Worm (Caenorhabditis elegans) whole organism, midembryonic: ENCODE measurements around the gene nlp-29.

Source experiments
- T22C8.4 ChIP-seq: fragments of 200-800 bp; sonication (Bioruptor generic); IDR thresholded peaks from 2 replicates; pipeline ENCODE4 v1.3.6; 2022; ENCODE audit warnings: missing genetic modification characterization, missing compliant biosample characterization
- cog-1 ChIP-seq: sonication (generic microtip); optimal IDR thresholded peaks from 2 replicates; lab custom pipeline; 2016; ENCODE audit warnings: missing genetic modification characterization, missing compliant biosample characterization
- flt-1 ChIP-seq: fragments of 200-800 bp; sonication (Bioruptor generic); IDR thresholded peaks from 2 replicates; pipeline ENCODE4 v1.3.6; 2022; ENCODE audit warnings: missing genetic modification characterization, missing compliant biosample characterization
- klf-2 ChIP-seq: fragments of 200-800 bp; sonication (Bioruptor generic); conservative IDR thresholded peaks from 2 replicates; pipeline ENCODE4 v1.3.6; 2022; ENCODE audit warnings: missing genetic modification reagents, missing genetic modification characterization, missing compliant biosample characterization
- med-1 ChIP-seq: sonication (generic microtip); optimal IDR thresholded peaks from 2 replicates; lab custom pipeline; 2017; ENCODE audit warnings: missing genetic modification characterization, mild to moderate bottlenecking, missing compliant biosample characterization, antibody characterized with exemption, missing genetic modification reagents; ENCODE audit not compliant: insufficient read depth
- ref-1 ChIP-seq: fragments of 200-800 bp; sonication (Bioruptor generic); conservative IDR thresholded peaks from 2 replicates; pipeline ENCODE4 v1.3.6; 2022; ENCODE audit warnings: missing genetic modification reagents, missing genetic modification characterization, missing compliant biosample characterization
- tab-1 ChIP-seq: fragments of 200-800 bp; sonication (Bioruptor generic); IDR thresholded peaks from 2 replicates; pipeline ENCODE4 v1.3.6; 2022; ENCODE audit warnings: missing genetic modification characterization, missing compliant biosample characterization
- ztf-23 ChIP-seq: fragments of 200-800 bp; sonication (Bioruptor generic); IDR thresholded peaks from 2 replicates; pipeline ENCODE4 v1.3.6; 2022; ENCODE audit warnings: missing genetic modification reagents, missing genetic modification characterization, missing compliant biosample characterization
- ztf-29 ChIP-seq: fragments of 200-800 bp; sonication (Bioruptor generic); IDR thresholded peaks from 2 replicates; pipeline ENCODE4 v1.3.6; 2022; ENCODE audit warnings: missing genetic modification reagents, missing genetic modification characterization, missing compliant biosample characterization

Gene nlp-29

ce11 chrV:3984178-3984577 lies at the start of gene nlp-29:
TSS of gene nlp-29 (plus strand) at chrV:3984425.
- TF ChIP-seq klf-2 (GFP tag; lab: Robert Waterston, UW) (no peak), tab-1 (no peak), ztf-29 (GFP tag; lab: Robert Waterston, UW) (no peak), ztf-23 (no peak), flt-1 (GFP tag; lab: Robert Waterston, UW) (no peak), cog-1 (tag; lab: Kevin White, UChicago) (no peak), T22C8.4 (no peak), med-1 (GFP tag; lab: Kevin White, UChicago) (no peak), ref-1 (no peak)

ce11 chrV:3935892-3936478 lies 48.2 kb upstream of the nlp-29 start, which contains the start of gene cyp-35A5:
TSS of gene cyp-35A5 (plus strand) at chrV:3936326.
- TF ChIP-seq klf-2 (GFP tag; lab: Robert Waterston, UW) (no peak), ztf-29 (GFP tag; lab: Robert Waterston, UW) (no peak), ref-1 (no peak)

- no peak for TF ChIP-seq T22C8.4
- TF ChIP-seq flt-1 (GFP tag; lab: Robert Waterston, UW): no peak
- no peak for TF ChIP-seq ref-1
- TF ChIP-seq klf-2 (GFP tag; lab: Robert Waterston, UW): no peak
- no peak for TF ChIP-seq ztf-29 (GFP tag; lab: Robert Waterston, UW)
- TF ChIP-seq cog-1 (tag; lab: Kevin White, UChicago): no peak
- no peak for TF ChIP-seq med-1 (GFP tag; lab: Kevin White, UChicago)
- TF ChIP-seq ztf-23: no peak
- no peak for TF ChIP-seq tab-1
Measured at ce11 chrV:3938789-3939188, 45.4 kb upstream of the nlp-29 start, which contains the start of gene cyp-35B1. TSS of gene cyp-35B1 (plus strand) at chrV:3939032.

- TF ChIP-seq med-1 (GFP tag; lab: Kevin White, UChicago): no peak
Measured at ce11 chrV:3941860-3942259, 42.4 kb upstream of the nlp-29 start, which contains the start of gene cyp-35B2. TSS of gene cyp-35B2 (plus strand) at chrV:3942160.

- TF ChIP-seq ztf-23 (no peak), ztf-29 (GFP tag; lab: Robert Waterston, UW) (no peak), cog-1 (tag; lab: Kevin White, UChicago) (no peak), flt-1 (GFP tag; lab: Robert Waterston, UW) (no peak), T22C8.4 (no peak), med-1 (GFP tag; lab: Kevin White, UChicago) (no peak), klf-2 (GFP tag; lab: Robert Waterston, UW) (no peak), tab-1 (no peak), ref-1 (no peak)
Measured at ce11 chrV:3943364-3943763, 40.9 kb upstream of the nlp-29 start.

- TF ChIP-seq ref-1 (no peak), ztf-23 (no peak), flt-1 (GFP tag; lab: Robert Waterston, UW) (no peak), ztf-29 (GFP tag; lab: Robert Waterston, UW) (no peak), klf-2 (GFP tag; lab: Robert Waterston, UW) (no peak), med-1 (GFP tag; lab: Kevin White, UChicago) (no peak)
Measured at ce11 chrV:3945053-3945452, 39.2 kb upstream of the nlp-29 start, which contains the start of gene cyp-35B3. TSS of gene cyp-35B3 (plus strand) at chrV:3945353.

ce11 chrV:3949723-3950122 lies 34.5 kb upstream of the nlp-29 start, which contains the start of gene dach-1:
TSS of gene dach-1 (plus strand) at chrV:3950023.
- TF ChIP-seq cog-1 (tag; lab: Kevin White, UChicago) (no peak), flt-1 (GFP tag; lab: Robert Waterston, UW) (no peak), tab-1 (no peak), ztf-23 (no peak), T22C8.4 (no peak), klf-2 (GFP tag; lab: Robert Waterston, UW) (no peak), ref-1 (no peak), ztf-29 (GFP tag; lab: Robert Waterston, UW) (no peak), med-1 (GFP tag; lab: Kevin White, UChicago) (no peak)

- TF ChIP-seq flt-1 (GFP tag; lab: Robert Waterston, UW) (no peak), T22C8.4 (no peak), ztf-29 (GFP tag; lab: Robert Waterston, UW) (no peak), ztf-23 (no peak), tab-1 (no peak), med-1 (GFP tag; lab: Kevin White, UChicago) (no peak), cog-1 (tag; lab: Kevin White, UChicago) (no peak), klf-2 (GFP tag; lab: Robert Waterston, UW) (no peak), ref-1 (no peak)
Measured at ce11 chrV:3953739-3954138, 30.5 kb upstream of the nlp-29 start, which contains the start of gene str-247. TSS of gene str-247 (plus strand) at chrV:3954039.

- no peak for TF ChIP-seq tab-1
- no peak for TF ChIP-seq T22C8.4
- TF ChIP-seq med-1 (GFP tag; lab: Kevin White, UChicago): no peak
- TF ChIP-seq cog-1 (tag; lab: Kevin White, UChicago): no peak
- TF ChIP-seq klf-2 (GFP tag; lab: Robert Waterston, UW): no peak
- TF ChIP-seq flt-1 (GFP tag; lab: Robert Waterston, UW): no peak
- TF ChIP-seq ref-1: no peak
- no peak for TF ChIP-seq ztf-23
- TF ChIP-seq ztf-29 (GFP tag; lab: Robert Waterston, UW): no peak
Measured at ce11 chrV:3957608-3958007, 26.6 kb upstream of the nlp-29 start, which contains the start of gene cyp-34A5. TSS of gene cyp-34A5 (minus strand) at chrV:3957708.

- TF ChIP-seq ref-1: no peak
- TF ChIP-seq tab-1: no peak
- TF ChIP-seq cog-1 (tag; lab: Kevin White, UChicago): no peak
- TF ChIP-seq ztf-29 (GFP tag; lab: Robert Waterston, UW): no peak
- no peak for TF ChIP-seq ztf-23
- TF ChIP-seq flt-1 (GFP tag; lab: Robert Waterston, UW): no peak
- no peak for TF ChIP-seq klf-2 (GFP tag; lab: Robert Waterston, UW)
- no peak for TF ChIP-seq med-1 (GFP tag; lab: Kevin White, UChicago)
- no peak for TF ChIP-seq T22C8.4
Measured at ce11 chrV:3961235-3961634, 23.0 kb upstream of the nlp-29 start, which contains the start of gene cyp-34A6. TSS of gene cyp-34A6 (minus strand) at chrV:3961335.
